Fruit fly (Drosophila melanogaster) whole organism, embryonic: ENCODE measurements around the gene hook.

Experiments
- ATbp ChIP-seq: fragments of 200-800 bp; sonication (Bioruptor generic); optimal IDR thresholded peaks from 2 replicates; lab custom pipeline; 2017; ENCODE audit warnings: missing biosample characterization, mild to moderate bottlenecking, missing genetic modification characterization, missing genetic modification reagents
- Abd-B ChIP-seq: fragments of 200-800 bp; sonication (Bioruptor generic); optimal IDR thresholded peaks from 2 replicates; lab custom pipeline; 2018; ENCODE audit warnings: missing biosample characterization, mild to moderate bottlenecking, missing genetic modification characterization, moderate library complexity
- Atf-2 ChIP-seq: fragments of 200-800 bp; sonication (Bioruptor generic); optimal IDR thresholded peaks from 2 replicates; lab custom pipeline; 2016; ENCODE audit warnings: missing biosample characterization, missing genetic modification characterization
- Blimp-1 ChIP-seq: fragments of 200-800 bp; sonication (Bioruptor generic); optimal IDR thresholded peaks from 3 replicates; lab custom pipeline; 2018; ENCODE audit warnings: missing biosample characterization, missing genetic modification characterization, mild to moderate bottlenecking, moderate library complexity, missing genetic modification reagents
- C15 ChIP-seq: fragments of 200-800 bp; sonication (Bioruptor generic); IDR thresholded peaks from 3 replicates; pipeline ENCODE4 v1.3.6; 2022; ENCODE audit warnings: missing biosample characterization, missing genetic modification characterization
- CG10462 ChIP-seq: fragments of 200-800 bp; sonication (Bioruptor generic); optimal IDR thresholded peaks from 2 replicates; lab custom pipeline; 2016; ENCODE audit warnings: missing biosample characterization, missing genetic modification characterization
- CG12104 ChIP-seq: fragments of 200-800 bp; sonication (Bioruptor generic); optimal IDR thresholded peaks from 3 replicates; lab custom pipeline; 2016; ENCODE audit warnings: missing biosample characterization, missing genetic modification characterization
- CG1233 ChIP-seq: fragments of 200-800 bp; sonication (Bioruptor generic); optimal IDR thresholded peaks from 4 replicates; lab custom pipeline; 2018; ENCODE audit warnings: missing biosample characterization, mild to moderate bottlenecking, missing genetic modification characterization
- CG14710 ChIP-seq: fragments of 200-800 bp; sonication (Bioruptor generic); optimal IDR thresholded peaks from 3 replicates; lab custom pipeline; 2019; ENCODE audit warnings: missing biosample characterization, mild to moderate bottlenecking, missing genetic modification characterization, moderate library complexity
- CG15601 ChIP-seq: fragments of 200-800 bp; sonication (Bioruptor generic); optimal IDR thresholded peaks from 3 replicates; lab custom pipeline; 2019; ENCODE audit warnings: missing biosample characterization, mild to moderate bottlenecking, missing genetic modification characterization, moderate library complexity
- CG1603 ChIP-seq: fragments of 200-800 bp; sonication (Bioruptor generic); optimal IDR thresholded peaks from 2 replicates; lab custom pipeline; 2019; ENCODE audit warnings: missing biosample characterization, mild to moderate bottlenecking, missing genetic modification characterization, moderate library complexity
- CG16813 ChIP-seq: fragments of 200-800 bp; sonication (Bioruptor generic); IDR thresholded peaks from 3 replicates; pipeline ENCODE4 v1.3.6; 2022; ENCODE audit warnings: missing biosample characterization, missing genetic modification characterization; ENCODE audit not compliant: partially characterized antibody
- CG17186 ChIP-seq: fragments of 200-800 bp; sonication (Bioruptor generic); optimal IDR thresholded peaks from 3 replicates; lab custom pipeline; 2017; ENCODE audit warnings: missing biosample characterization, missing genetic modification reagents, missing genetic modification characterization
- CG1832 ChIP-seq: fragments of 200-800 bp; sonication (Bioruptor generic); optimal IDR thresholded peaks from 2 replicates; lab custom pipeline; 2017; ENCODE audit warnings: missing biosample characterization, mild to moderate bottlenecking, missing genetic modification characterization, inconsistent platforms
- CG2889 ChIP-seq: fragments of 200-800 bp; sonication (Bioruptor generic); IDR thresholded peaks from 3 replicates; pipeline ENCODE4 v1.3.6; 2022; ENCODE audit warnings: missing biosample characterization, missing genetic modification characterization
- CG30431 ChIP-seq: fragments of 200-800 bp; sonication (Bioruptor generic); optimal IDR thresholded peaks from 2 replicates; lab custom pipeline; 2017; ENCODE audit warnings: missing biosample characterization, missing genetic modification characterization
- CG32532 ChIP-seq: fragments of 200-800 bp; sonication (Bioruptor generic); IDR thresholded peaks from 2 replicates; pipeline ENCODE4 v1.3.6; 2022; ENCODE audit warnings: missing biosample characterization, missing genetic modification characterization
- CG3726 ChIP-seq: fragments of 200-800 bp; sonication (Bioruptor generic); IDR thresholded peaks from 3 replicates; pipeline ENCODE4, ENCODE4 v1.3.6; 2022; ENCODE audit warnings: missing biosample characterization, missing genetic modification characterization
- CG3995 ChIP-seq: fragments of 200-800 bp; sonication (Bioruptor generic); optimal IDR thresholded peaks from 3 replicates; lab custom pipeline; 2016; ENCODE audit warnings: missing biosample characterization, missing genetic modification characterization
- CG4404 ChIP-seq: fragments of 200-800 bp; sonication (Bioruptor generic); IDR thresholded peaks from 2 replicates; pipeline ENCODE4 v1.3.6; 2022; ENCODE audit warnings: missing biosample characterization, missing genetic modification characterization
- CG6689 ChIP-seq: fragments of 200-800 bp; sonication (Bioruptor generic); IDR thresholded peaks from 2 replicates; pipeline ENCODE4 v1.3.6; 2022; ENCODE audit warnings: missing biosample characterization, missing genetic modification characterization
- CG6791 ChIP-seq: fragments of 200-800 bp; sonication (Bioruptor generic); IDR thresholded peaks from 3 replicates; pipeline ENCODE4 v1.3.6; 2022; ENCODE audit warnings: missing biosample characterization, missing genetic modification characterization; ENCODE audit not compliant: partially characterized antibody
- CG7556 ChIP-seq: fragments of 200-800 bp; sonication (Bioruptor generic); optimal IDR thresholded peaks from 2 replicates; lab custom pipeline; 2017; ENCODE audit warnings: missing biosample characterization, mild to moderate bottlenecking, missing genetic modification characterization
- CG9817 ChIP-seq: fragments of 200-800 bp; sonication (Bioruptor generic); optimal IDR thresholded peaks from 2 replicates; lab custom pipeline; 2018; ENCODE audit warnings: missing biosample characterization, mild to moderate bottlenecking, missing genetic modification characterization, moderate library complexity
- CG9876 ChIP-seq: fragments of 200-800 bp; sonication (Bioruptor generic); optimal IDR thresholded peaks from 2 replicates; lab custom pipeline; 2016; ENCODE audit warnings: missing biosample characterization, missing genetic modification characterization
- CoRest ChIP-seq: fragments of 200-800 bp; sonication (Bioruptor generic); optimal IDR thresholded peaks from 3 replicates; lab custom pipeline; 2018; ENCODE audit warnings: missing biosample characterization, mild to moderate bottlenecking, missing genetic modification characterization, moderate library complexity
- D19A ChIP-seq: fragments of 200-800 bp; optimal IDR thresholded peaks from 3 replicates; lab custom pipeline; 2019; ENCODE audit warnings: missing biosample characterization, mild to moderate bottlenecking, missing genetic modification characterization, moderate library complexity
- E2f1 ChIP-seq: fragments of 200-800 bp; sonication (Bioruptor generic); IDR thresholded peaks from 2 replicates; pipeline ENCODE4 v1.3.6; 2022; ENCODE audit warnings: missing biosample characterization, missing genetic modification characterization
- Fer1 ChIP-seq: fragments of 200-800 bp; sonication (Bioruptor generic); optimal IDR thresholded peaks from 2 replicates; lab custom pipeline; 2017; ENCODE audit warnings: missing biosample characterization, mild to moderate bottlenecking, missing genetic modification characterization
- Fer3 ChIP-seq: fragments of 200-800 bp; sonication (Bioruptor generic); optimal IDR thresholded peaks from 2 replicates; lab custom pipeline; 2018; ENCODE audit warnings: missing biosample characterization, mild to moderate bottlenecking, missing genetic modification characterization, moderate library complexity
- Gsc ChIP-seq: fragments of 200-800 bp; sonication (Bioruptor generic); IDR thresholded peaks from 2 replicates; pipeline ENCODE4 v1.3.6; 2022; ENCODE audit warnings: missing biosample characterization, missing genetic modification characterization
- H2.0 ChIP-seq: fragments of 200-800 bp; sonication (Bioruptor generic); IDR thresholded peaks from 2 replicates; pipeline ENCODE4 v1.3.6; 2022; ENCODE audit warnings: missing biosample characterization, missing genetic modification characterization
- HLH54F ChIP-seq: fragments of 200-800 bp; sonication (Bioruptor generic); optimal IDR thresholded peaks from 3 replicates; lab custom pipeline; 2016; ENCODE audit warnings: missing biosample characterization, missing genetic modification characterization
- HmgD ChIP-seq: fragments of 200-800 bp; sonication (Bioruptor generic); optimal IDR thresholded peaks from 3 replicates; lab custom pipeline; 2016; ENCODE audit warnings: missing biosample characterization, missing genetic modification characterization
- Hr78 ChIP-seq, 2 experiments: fragments of 200-800 bp in 1 of 2; fragments of >200 bp in 1 of 2; sonication (Bioruptor generic) in 1 of 2; optimal IDR thresholded peaks; 2 replicates each; lab custom pipeline; 2017 to 2019; ENCODE audit warnings: missing biosample characterization in 2 of 2, missing genetic modification characterization in 2 of 2, mild to moderate bottlenecking in 1 of 2, moderate library complexity in 1 of 2
- Lhr ChIP-seq: fragments of 200-800 bp; sonication (Bioruptor generic); optimal IDR thresholded peaks from 3 replicates; lab custom pipeline; 2017; ENCODE audit warnings: mild to moderate bottlenecking, missing biosample characterization, missing genetic modification reagents, missing genetic modification characterization
- MBD-R2 ChIP-seq: fragments of 200-800 bp; sonication (Bioruptor generic); IDR thresholded peaks from 2 replicates; pipeline ENCODE4 v1.3.6; 2022; ENCODE audit warnings: missing biosample characterization, missing genetic modification characterization
- NC2β ChIP-seq: fragments of 200-800 bp; sonication (Bioruptor generic); optimal IDR thresholded peaks from 2 replicates; lab custom pipeline; 2016; ENCODE audit warnings: missing biosample characterization, missing genetic modification characterization
- Nf-YB ChIP-seq: fragments of 200-800 bp; sonication (Bioruptor generic); optimal IDR thresholded peaks from 3 replicates; lab custom pipeline; 2019; ENCODE audit warnings: missing biosample characterization, mild to moderate bottlenecking, missing genetic modification characterization, moderate library complexity
- YL-1 ChIP-seq: fragments of 200-800 bp; sonication (Bioruptor generic); optimal IDR thresholded peaks from 3 replicates; lab custom pipeline; 2017; ENCODE audit warnings: missing biosample characterization, mild to moderate bottlenecking, missing genetic modification characterization
- bbx ChIP-seq: fragments of 200-800 bp; sonication (Bioruptor generic); IDR thresholded peaks from 2 replicates; pipeline ENCODE4 v1.3.6; 2022; ENCODE audit warnings: missing biosample characterization, missing genetic modification characterization; ENCODE audit not compliant: partially characterized antibody
- da ChIP-seq: fragments of 200-800 bp; sonication (Bioruptor generic); optimal IDR thresholded peaks from 2 replicates; lab custom pipeline; 2016; ENCODE audit warnings: missing biosample characterization, missing genetic modification characterization
- fd96Cb ChIP-seq: fragments of 200-800 bp; sonication (Bioruptor generic); optimal IDR thresholded peaks from 2 replicates; lab custom pipeline; 2018; ENCODE audit warnings: missing biosample characterization, mild to moderate bottlenecking, missing genetic modification characterization, moderate library complexity
- inv ChIP-seq: fragments of 200-800 bp; sonication (Bioruptor generic); IDR thresholded peaks from 2 replicates; pipeline ENCODE4 v1.3.6; 2022; ENCODE audit warnings: missing biosample characterization, missing genetic modification characterization; ENCODE audit not compliant: partially characterized antibody
- kni ChIP-seq: fragments of 200-800 bp; sonication (Bioruptor generic); optimal IDR thresholded peaks from 3 replicates; lab custom pipeline; 2017; ENCODE audit warnings: mild to moderate bottlenecking, missing biosample characterization, missing genetic modification reagents, missing genetic modification characterization
- odd ChIP-seq: fragments of 200-800 bp; sonication (Bioruptor generic); optimal IDR thresholded peaks from 2 replicates; lab custom pipeline; 2017; ENCODE audit warnings: missing biosample characterization, mild to moderate bottlenecking, missing genetic modification characterization
- ssp ChIP-seq: fragments of 200-800 bp; sonication (Bioruptor generic); IDR thresholded peaks from 2 replicates; pipeline ENCODE4 v1.3.6; 2022; ENCODE audit warnings: missing biosample characterization, missing genetic modification characterization
- sug ChIP-seq: fragments of 200-800 bp; optimal IDR thresholded peaks from 2 replicates; lab custom pipeline; 2019; ENCODE audit warnings: missing biosample characterization, mild to moderate bottlenecking, missing genetic modification characterization, moderate library complexity
- tx ChIP-seq: fragments of 200-800 bp; sonication (Bioruptor generic); optimal IDR thresholded peaks from 2 replicates; lab custom pipeline; 2016; ENCODE audit warnings: missing biosample characterization, missing genetic modification characterization
- yki ChIP-seq: fragments of >200 bp; optimal IDR thresholded peaks from 3 replicates; lab custom pipeline; 2018

hook gene

DNA sequence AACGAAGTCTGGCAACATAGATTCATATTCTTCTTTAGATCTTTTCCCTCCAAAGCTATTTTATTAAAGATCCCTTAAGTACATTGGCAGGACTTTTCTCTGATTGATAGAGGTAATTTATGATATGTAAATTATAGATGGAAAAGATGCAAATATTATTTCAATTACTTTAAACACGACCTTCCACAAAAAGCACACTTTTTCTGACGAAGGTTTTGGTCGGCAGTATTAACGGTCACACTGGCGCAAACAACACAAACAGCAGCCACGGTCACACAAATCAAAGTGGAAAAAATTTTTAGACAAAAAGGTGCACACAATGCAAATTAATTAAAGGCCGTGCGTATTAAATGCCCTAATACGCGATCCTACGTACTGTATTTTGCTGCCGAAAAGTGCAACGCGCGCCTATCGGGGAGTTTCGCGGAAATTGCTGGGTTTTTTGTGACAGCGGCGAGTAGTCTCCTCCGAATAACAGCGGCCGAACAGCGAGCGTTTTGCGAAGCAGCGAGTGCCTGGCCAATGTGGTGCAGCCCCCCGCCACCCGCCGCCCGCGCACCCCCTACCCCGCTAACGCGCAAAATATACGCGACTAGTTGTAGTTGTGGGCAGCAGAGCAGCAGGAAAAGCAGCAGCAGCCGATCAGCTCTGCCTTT, 20.7 kb upstream of the hook start, which contains the start of gene CG10492 (continued):
- TF ChIP-seq CoRest (tag; lab: Kevin White, UChicago) (peak; percentile 42), sug (tag; lab: Kevin White, UChicago) (peak; percentile 49), CG3726 (GFP tag; lab: Robert Waterston, UW) (no peak), YL-1 (GFP tag; lab: Kevin White, UChicago) (peak; percentile 79), inv (GFP tag; lab: Robert Waterston, UW) (no peak), Blimp-1 (GFP tag; lab: Kevin White, UChicago) (no peak), Abd-B (no peak), CG32532 (GFP tag; lab: Robert Waterston, UW) (peak; percentile 34; the same call in 1 of the 2 replicates), ATbp (GFP tag; lab: Kevin White, UChicago) (no peak), CG16813 (GFP tag; lab: Robert Waterston, UW) (peak; percentile 46; the same call in 2 of the 3 replicates), CG14710 (tag; lab: Kevin White, UChicago) (peak; percentile 87), CG12104 (no peak), C15 (GFP tag; lab: Robert Waterston, UW) (no peak), CG1603 (tag; lab: Kevin White, UChicago) (no peak), Fer3 (tag; lab: Kevin White, UChicago) (no peak), odd (GFP tag; lab: Kevin White, UChicago) (no peak), CG10462 (GFP tag; lab: Kevin White, UChicago) (no peak), Fer1 (GFP tag; lab: Kevin White, UChicago) (peak; percentile 24), fd96Cb (tag; lab: Kevin White, UChicago) (no peak), E2f1 (GFP tag; lab: Robert Waterston, UW) (no peak), CG6791 (GFP tag; lab: Robert Waterston, UW) (peak; percentile 55; the same call in 1 of the 3 replicates), da (GFP tag; lab: Kevin White, UChicago) (no peak), CG6689 (GFP tag; lab: Robert Waterston, UW) (no peak), yki (no peak), ssp (GFP tag; lab: Robert Waterston, UW) (no peak), Hr78 (GFP tag; optimal IDR thresholded peaks at IDR 0.05; lab: Kevin White, UChicago) (no peak), CG17186 (peak; percentile 31), D19A (tag; lab: Kevin White, UChicago) (no peak), bbx (GFP tag; lab: Robert Waterston, UW) (no peak), tx (GFP tag; lab: Kevin White, UChicago) (no peak), CG7556 (GFP tag; lab: Kevin White, UChicago) (no peak), Nf-YB (GFP tag; lab: Kevin White, UChicago) (no peak), CG2889 (GFP tag; lab: Robert Waterston, UW) (no peak), HLH54F (GFP tag; lab: Kevin White, UChicago) (no peak), CG3995 (GFP tag; lab: Kevin White, UChicago) (peak; percentile 75), CG9817 (tag; lab: Kevin White, UChicago) (no peak), H2.0 (GFP tag; lab: Robert Waterston, UW) (no peak), CG1832 (GFP tag; lab: Kevin White, UChicago) (no peak), CG4404 (GFP tag; lab: Robert Waterston, UW) (no peak), Lhr (GFP tag; lab: Kevin White, UChicago) (peak; percentile 84), CG9876 (GFP tag; lab: Kevin White, UChicago) (no peak), kni (GFP tag; lab: Kevin White, UChicago) (peak; percentile 92), CG1233 (no peak), MBD-R2 (GFP tag; lab: Robert Waterston, UW) (peak; percentile 54), NC2β (GFP tag; lab: Kevin White, UChicago) (no peak), CG30431 (GFP tag; lab: Kevin White, UChicago) (no peak), Atf-2 (GFP tag; lab: Kevin White, UChicago) (no peak), Gsc (GFP tag; lab: Robert Waterston, UW) (no peak), HmgD (GFP tag; lab: Kevin White, UChicago) (no peak), CG15601 (tag; lab: Kevin White, UChicago) (no peak)
